Worm (Caenorhabditis elegans) whole organism, young adult: Measurements from ENCODE around the gene T01C1.4.

Source experiments
- B0019.2 ChIP-seq: fragments of 200-800 bp; sonication (Bioruptor generic); conservative IDR thresholded peaks from 2 replicates; pipeline ENCODE4 v1.3.6; 2022; ENCODE audit warnings: missing genetic modification reagents, missing genetic modification characterization, missing compliant biosample characterization
- gei-17 ChIP-seq: fragments of 200-800 bp; sonication (Bioruptor generic); optimal IDR thresholded peaks from 2 replicates; lab custom pipeline; 2018; ENCODE audit warnings: mild to moderate bottlenecking, missing genetic modification characterization, missing compliant biosample characterization
- madf-10 ChIP-seq: sonication (generic microtip); optimal IDR thresholded peaks from 2 replicates; lab custom pipeline; 2016; ENCODE audit warnings: mild to moderate bottlenecking, missing genetic modification characterization, missing compliant biosample characterization
- mxl-1 ChIP-seq: sonication (generic microtip); optimal IDR thresholded peaks from 2 replicates; lab custom pipeline; 2016; ENCODE audit warnings: missing genetic modification characterization, missing compliant biosample characterization
- sptf-2 ChIP-seq: fragments of 200-800 bp; sonication (Bioruptor generic); optimal IDR thresholded peaks from 2 replicates; lab custom pipeline; 2018; ENCODE audit warnings: mild to moderate bottlenecking, missing genetic modification characterization, missing compliant biosample characterization

DNA sequence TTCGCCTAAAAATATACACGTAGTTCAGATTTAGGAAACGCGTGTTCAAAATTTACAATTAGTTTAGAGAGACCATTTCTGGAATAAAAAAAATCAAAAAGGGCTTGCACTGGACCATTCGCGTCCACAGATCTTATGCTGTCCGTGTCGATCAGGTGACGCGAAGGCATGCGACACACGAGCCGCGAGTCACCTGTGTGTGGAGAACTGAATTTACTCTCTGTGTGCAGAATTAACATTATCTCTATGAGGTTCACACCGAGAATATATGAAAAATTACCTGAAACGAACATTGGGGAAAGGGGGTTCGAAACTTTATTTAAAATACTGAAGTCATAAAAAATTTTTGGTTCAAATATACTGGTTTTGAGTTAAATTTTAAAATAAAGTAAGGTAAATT, 10.8 kb upstream of the T01C1.4 start:
- TF ChIP-seq sptf-2 (GFP tag; lab: Kevin White, UChicago), result no peak
- no peak for TF ChIP-seq madf-10 (tag; lab: Kevin White, UChicago)
- TF ChIP-seq gei-17 (GFP tag; lab: Kevin White, UChicago), result no peak
- no peak for TF ChIP-seq B0019.2 (GFP tag; lab: Robert Waterston, UW)
- no peak for TF ChIP-seq mxl-1 (tag; lab: Kevin White, UChicago)
